Worm (Caenorhabditis elegans): ENCODE results near the gene dpf-7.

- TF ChIP-seq sptf-1 (tag; optimal IDR thresholded peaks at IDR 0.05) (no peak), ces-1 (GFP tag; optimal IDR thresholded peaks at IDR 0.05) (no peak)
Measured at ce11 chrIV:4809813-4810212, 7.4 kb upstream of the dpf-7 start, which contains the start of gene H06H21.37.
